Fruit fly (Drosophila melanogaster) S2 (cell line): ENCODE results near the gene CG43051.

Source experiments
- CG8478 ChIP-seq: fragments of >200 bp; optimal IDR thresholded peaks from 2 replicates; lab custom pipeline; 2018
- CTCF ChIP-seq, 2 experiments: fragments of >200 bp; optimal IDR thresholded peaks; 2 replicates each; lab custom pipeline; 2018

dm6 chr2L:12507338-12508053 lies at the start of gene CG43051:
- TF ChIP-seq CTCF (optimal IDR thresholded peaks at IDR 0.05; lab: Kevin White, UChicago) (no peak), CG8478 (lab: Kevin White, UChicago) (no peak)
